Worm (Caenorhabditis elegans) whole organism, L4 larva: ENCODE measurements around the gene cpna-3.

Source experiments
- D1046.2 ChIP-seq: fragments of 200-800 bp; sonication (Bioruptor generic); IDR thresholded peaks from 2 replicates; pipeline ENCODE4 v1.3.6; 2022; ENCODE audit warnings: missing genetic modification characterization, missing compliant biosample characterization
- R02D3.7 ChIP-seq: fragments of 150-350 bp; sonication (generic microtip); optimal IDR thresholded peaks from 3 replicates; lab custom pipeline; 2014; ENCODE audit warnings: missing biosample characterization, missing genetic modification characterization
- Y48G9A.11 ChIP-seq: fragments of 200-800 bp; sonication (Bioruptor generic); IDR thresholded peaks from 2 replicates; pipeline ENCODE4 v1.3.6; 2022; ENCODE audit warnings: missing genetic modification reagents, missing genetic modification characterization, missing compliant biosample characterization
- Y75B8A.6 ChIP-seq: fragments of 200-800 bp; sonication (Bioruptor generic); IDR thresholded peaks from 2 replicates; pipeline ENCODE4 v1.3.6; 2022; ENCODE audit warnings: missing genetic modification reagents, missing genetic modification characterization, missing compliant biosample characterization
- aha-1 ChIP-seq: fragments of 150-350 bp; peaks from one replicate; lab custom pipeline; 2014; ENCODE audit warnings: missing biosample characterization, missing genetic modification characterization
- ama-1 ChIP-seq: fragments of 150-350 bp; optimal IDR thresholded peaks from 2 replicates; lab custom pipeline; 2014; ENCODE audit warnings: inconsistent platforms, mixed read lengths
- attf-4 ChIP-seq: sonication (generic microtip); optimal IDR thresholded peaks from 3 replicates; lab custom pipeline; 2017; ENCODE audit warnings: missing biosample characterization, missing genetic modification characterization
- ceh-62 ChIP-seq: sonication (generic microtip); optimal IDR thresholded peaks from 2 replicates; lab custom pipeline; 2017; ENCODE audit warnings: missing biosample characterization, missing genetic modification characterization
- ces-1 ChIP-seq: fragments of 150-350 bp; sonication (generic microtip); optimal IDR thresholded peaks from 4 replicates; lab custom pipeline; 2014; ENCODE audit warnings: missing biosample characterization, missing genetic modification reagents, missing genetic modification characterization
- ctbp-1 ChIP-seq: fragments of 200-800 bp; sonication (Bioruptor generic); IDR thresholded peaks from 2 replicates; pipeline ENCODE4 v1.3.6; 2022; ENCODE audit warnings: missing genetic modification reagents, missing genetic modification characterization, missing compliant biosample characterization
- daf-16 ChIP-seq, 3 experiments: sonication (generic microtip); optimal IDR thresholded peaks; 2 replicates each; lab custom pipeline; 2016 to 2017; ENCODE audit warnings: missing genetic modification characterization in 3 of 3, missing genetic modification reagents in 3 of 3, mild to moderate bottlenecking in 2 of 3, missing compliant biosample characterization in 2 of 3, missing biosample characterization in 1 of 3, moderate library complexity in 1 of 3
- fkh-10 ChIP-seq: fragments of 150-350 bp; optimal IDR thresholded peaks from 2 replicates; lab custom pipeline; 2014; ENCODE audit warnings: missing biosample characterization, missing genetic modification reagents, missing genetic modification characterization
- hif-1 ChIP-seq, 2 experiments: sonication (generic microtip); optimal IDR thresholded peaks; 2 replicates each; lab custom pipeline; 2016 to 2017; ENCODE audit warnings: missing compliant biosample characterization in 2 of 2, missing genetic modification characterization in 2 of 2, missing genetic modification reagents in 2 of 2, missing genotype in 2 of 2, mild to moderate bottlenecking in 1 of 2
- hlh-11 ChIP-seq: fragments of 200-800 bp; sonication (Bioruptor generic); optimal IDR thresholded peaks from 2 replicates; lab custom pipeline; 2018; ENCODE audit warnings: mild to moderate bottlenecking, missing genetic modification characterization, missing compliant biosample characterization
- hlh-30 ChIP-seq: sonication (generic microtip); optimal IDR thresholded peaks from 2 replicates; lab custom pipeline; 2017; ENCODE audit warnings: antibody characterized with exemption, mild to moderate bottlenecking, missing genetic modification characterization, missing compliant biosample characterization; ENCODE audit not compliant: insufficient read depth
- lin-1 ChIP-seq: fragments of 200-800 bp; sonication (Bioruptor generic); IDR thresholded peaks from 2 replicates; pipeline ENCODE4 v1.3.6; 2022; ENCODE audit warnings: missing genetic modification reagents, missing genetic modification characterization, missing compliant biosample characterization
- lir-3 ChIP-seq: sonication (generic microtip); optimal IDR thresholded peaks from 2 replicates; lab custom pipeline; 2016; ENCODE audit warnings: mild to moderate bottlenecking, missing genetic modification characterization, missing compliant biosample characterization
- lsy-2 ChIP-seq, 2 experiments: fragments of 150-350 bp in 1 of 2; sonication (generic microtip) in 1 of 2; optimal IDR thresholded peaks; 2 replicates each; lab custom pipeline; 2014 to 2017; ENCODE audit warnings: missing biosample characterization in 2 of 2, missing genetic modification characterization in 2 of 2
- mdl-1 ChIP-seq, 2 experiments: fragments of 150-350 bp in 1 of 2; sonication (generic microtip) in 1 of 2; optimal IDR thresholded peaks; 2 replicates each; lab custom pipeline; 2014 to 2017; ENCODE audit warnings: missing biosample characterization in 2 of 2, missing genetic modification characterization in 2 of 2
- mep-1 ChIP-seq: fragments of 150-350 bp; sonication (generic microtip); optimal IDR thresholded peaks from 3 replicates; lab custom pipeline; 2014; ENCODE audit warnings: missing biosample characterization, missing genetic modification characterization
- mxl-3 ChIP-seq: fragments of 200-800 bp; sonication (Bioruptor generic); optimal IDR thresholded peaks from 2 replicates; lab custom pipeline; 2018; ENCODE audit warnings: mild to moderate bottlenecking, missing genetic modification characterization, missing compliant biosample characterization
- nhr-76 ChIP-seq: fragments of 150-350 bp; optimal IDR thresholded peaks from 2 replicates; lab custom pipeline; 2014; ENCODE audit warnings: missing biosample characterization, missing genetic modification characterization
- set-16 ChIP-seq: fragments of 200-800 bp; sonication (Bioruptor generic); IDR thresholded peaks from 2 replicates; pipeline ENCODE4 v1.3.6; 2022; ENCODE audit warnings: missing genetic modification reagents, missing genetic modification characterization, missing compliant biosample characterization
- snpc-1.2 ChIP-seq: fragments of 200-800 bp; sonication (Bioruptor generic); IDR thresholded peaks from 2 replicates; pipeline ENCODE4 v1.3.6; 2022; ENCODE audit warnings: missing genetic modification reagents, missing genetic modification characterization, missing compliant biosample characterization
- unc-39 ChIP-seq: sonication (generic microtip); optimal IDR thresholded peaks from 2 replicates; lab custom pipeline; 2017; ENCODE audit warnings: missing biosample characterization, missing genetic modification characterization
- unc-62 ChIP-seq, 3 experiments: fragments of 150-350 bp in 1 of 3; sonication (generic microtip); optimal IDR thresholded peaks in 2 of 3; peaks in 1 of 3; 1 replicate in 1 of 3; 2 replicates in 2 of 3; lab custom pipeline; 2014 to 2017; ENCODE audit warnings: missing biosample characterization in 3 of 3, missing genetic modification characterization in 3 of 3, missing genetic modification reagents in 3 of 3, missing genotype in 1 of 3
- vab-7 ChIP-seq: fragments of 200-800 bp; sonication (Bioruptor generic); IDR thresholded peaks from 2 replicates; pipeline ENCODE4 v1.3.6; 2022; ENCODE audit warnings: missing genetic modification reagents, missing genetic modification characterization, missing compliant biosample characterization
- zag-1 ChIP-seq: fragments of 150-350 bp; optimal IDR thresholded peaks from 2 replicates; lab custom pipeline; 2014; ENCODE audit warnings: missing biosample characterization, missing genetic modification characterization
- zfp-2 ChIP-seq: sonication (generic microtip); optimal IDR thresholded peaks from 2 replicates; lab custom pipeline; 2016; ENCODE audit warnings: mild to moderate bottlenecking, missing genetic modification characterization, missing compliant biosample characterization

Gene cpna-3

DNA sequence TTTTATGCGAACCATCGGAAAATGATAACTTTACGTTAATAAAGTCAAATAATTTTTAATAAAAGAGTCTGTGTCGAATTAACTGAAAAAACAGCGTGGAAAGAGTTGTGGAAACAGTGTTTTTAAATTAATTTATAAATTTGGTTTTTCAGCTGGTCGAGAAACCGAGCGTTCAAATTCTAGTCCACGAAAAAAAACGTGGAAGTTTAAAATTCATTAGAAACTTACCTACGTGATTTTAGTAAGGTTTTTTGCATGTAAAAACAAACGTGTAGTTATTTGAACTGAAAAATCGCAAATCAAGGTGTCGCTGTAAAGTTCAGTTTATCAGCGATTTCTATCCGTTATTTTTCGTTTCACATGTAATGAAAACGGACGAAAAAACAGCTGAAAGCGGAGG, 18.2 kb upstream of the cpna-3 start, which contains the start of gene mans-4:
Gene mans-4, minus strand, starts transcription at position 101 of the 400 bp plus-strand sequence.
- TF ChIP-seq hif-1 (tag; optimal IDR thresholded peaks at IDR 0.05; lab: Kevin White, UChicago) (peak in 1 of 2 experiments; percentile 1), ceh-62 (tag; lab: Kevin White, UChicago) (no peak), nhr-76 (tag; lab: Kevin White, UChicago) (no peak)

DNA sequence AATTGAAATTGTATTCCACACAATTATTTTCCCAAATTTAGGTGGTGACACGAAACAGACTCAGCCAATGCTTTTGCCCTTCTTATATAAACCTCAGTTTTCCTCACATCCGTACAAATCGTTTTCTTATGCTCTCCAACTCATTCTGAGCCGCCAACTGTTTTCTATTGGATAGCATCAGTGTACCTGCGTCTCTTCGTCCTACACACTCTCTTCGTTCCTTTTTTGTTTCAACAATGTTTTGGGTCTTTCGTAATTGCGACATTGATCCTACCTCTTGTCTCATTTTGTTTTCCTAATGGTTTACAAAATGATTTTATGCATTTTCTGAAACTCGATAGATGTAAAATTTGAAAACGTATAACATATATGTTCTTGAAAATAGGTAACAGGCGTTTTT, 17.3 kb upstream of the cpna-3 start:
- TF ChIP-seq mdl-1 (tag; optimal IDR thresholded peaks at IDR 0.05; lab: Kevin White, UChicago): no peak
- TF ChIP-seq daf-16 (GFP tag; optimal IDR thresholded peaks at IDR 0.05; lab: Kevin White, UChicago): peak in 1 of 2 experiments; percentile 70
- TF ChIP-seq daf-16 (tag; optimal IDR thresholded peaks at IDR 0.05; lab: Kevin White, UChicago): no peak

DNA sequence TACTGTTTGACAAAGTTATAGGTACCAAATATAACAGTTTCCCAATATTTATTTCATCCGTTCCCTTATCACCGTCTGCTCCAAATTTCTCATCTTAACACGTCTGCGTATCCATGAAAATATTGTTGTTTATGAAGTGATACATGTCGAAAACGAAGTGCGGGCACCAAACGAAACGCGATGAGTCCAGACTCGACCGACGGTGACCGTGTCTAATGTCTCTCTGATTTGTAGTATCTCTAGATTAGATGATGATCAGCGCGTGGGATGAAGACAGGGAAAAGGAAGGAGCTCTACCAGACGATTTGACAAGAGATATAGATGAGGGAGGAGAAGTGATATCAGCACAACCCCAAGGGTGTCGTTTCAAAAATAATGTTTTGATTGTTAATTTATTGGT, 16.4 kb upstream of the cpna-3 start:
- TF ChIP-seq hlh-11 (peak; percentile 33), aha-1 (peak; percentile 21), unc-62 (GFP tag; optimal IDR thresholded peaks at IDR 0.05 in 1 of 2; lab: Kevin White, UChicago) (peak in 1 of 2 experiments; percentile 88), unc-62 (tag; optimal IDR thresholded peaks at IDR 0.05; lab: Kevin White, UChicago) (no peak), daf-16 (GFP tag; optimal IDR thresholded peaks at IDR 0.05; lab: Kevin White, UChicago) (peak in 1 of 2 experiments; percentile 82), daf-16 (tag; optimal IDR thresholded peaks at IDR 0.05; lab: Kevin White, UChicago) (no peak), lin-1 (GFP tag; lab: Robert Waterston, UW) (no peak)
- TF ChIP-seq, all 104 proteins: peak for 4

DNA sequence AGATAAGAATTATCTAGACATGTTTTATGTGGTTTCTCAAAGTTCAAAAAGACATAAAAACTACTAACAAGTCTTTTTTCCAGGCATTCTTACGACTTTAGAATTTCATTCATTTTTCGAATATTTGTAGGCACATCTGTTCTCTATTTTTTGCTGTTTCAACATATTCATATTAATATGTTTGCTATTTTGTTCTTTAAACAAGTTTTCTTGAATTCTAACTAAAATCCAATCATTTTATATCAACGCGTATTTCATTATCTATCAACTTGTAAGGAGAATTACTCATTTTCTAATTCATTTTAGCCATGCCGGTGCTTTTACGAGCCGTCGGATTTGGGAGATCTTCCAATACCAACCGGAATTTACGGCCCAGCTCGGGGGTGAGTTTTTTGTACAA, 14.6 kb upstream of the cpna-3 start, which contains the start of gene twk-8:
Gene twk-8, plus strand, starts transcription at position 301 of the 400 bp plus-strand sequence.
- TF ChIP-seq snpc-1.2 (GFP tag; lab: Robert Waterston, UW): no peak
- TF ChIP-seq ama-1 (lab: Kevin White, UChicago): no peak
- no peak for TF ChIP-seq ces-1 (GFP tag; lab: Kevin White, UChicago)
- TF ChIP-seq D1046.2 (GFP tag; lab: Robert Waterston, UW): no peak
- no peak for TF ChIP-seq Y75B8A.6
- no peak for TF ChIP-seq mxl-3 (GFP tag; lab: Kevin White, UChicago)
- TF ChIP-seq lin-1 (GFP tag; lab: Robert Waterston, UW): no peak
- no peak for TF ChIP-seq Y48G9A.11 (GFP tag; lab: Robert Waterston, UW)
- no peak for TF ChIP-seq R02D3.7 (tag; lab: Kevin White, UChicago)
- TF ChIP-seq zfp-2 (tag; lab: Kevin White, UChicago): no peak
- TF ChIP-seq ceh-62 (tag; lab: Kevin White, UChicago): no peak
- TF ChIP-seq unc-39 (tag; lab: Kevin White, UChicago): no peak
- TF ChIP-seq zag-1: no peak
- TF ChIP-seq, all 104 proteins: peak for 0

DNA sequence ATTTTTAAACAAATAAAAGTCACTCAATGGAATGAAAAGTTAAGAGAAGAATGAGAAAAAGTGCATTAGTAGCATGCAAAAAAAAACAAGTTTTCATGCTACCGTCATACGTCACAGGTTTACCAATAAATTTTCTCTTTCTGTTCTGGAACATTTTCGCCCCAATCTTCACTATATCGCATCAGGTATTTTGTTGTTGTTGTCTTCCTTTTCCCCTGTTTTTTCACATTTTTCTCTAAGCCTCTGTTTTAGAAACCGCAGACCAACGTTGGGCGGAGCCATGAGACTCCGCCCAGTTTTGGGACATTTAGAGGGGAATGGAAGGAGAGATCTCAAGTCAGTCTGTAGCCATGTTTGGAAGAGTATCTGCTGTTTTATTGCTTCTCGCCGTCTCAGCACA, 8.3 kb upstream of the cpna-3 start, which contains the start of gene msa-1:
Gene msa-1, plus strand, starts transcription at position 301 of the 400 bp plus-strand sequence.
- TF ChIP-seq lir-3 (no peak), ces-1 (GFP tag; lab: Kevin White, UChicago) (no peak), vab-7 (GFP tag; lab: Robert Waterston, UW) (no peak), Y75B8A.6 (no peak)

DNA sequence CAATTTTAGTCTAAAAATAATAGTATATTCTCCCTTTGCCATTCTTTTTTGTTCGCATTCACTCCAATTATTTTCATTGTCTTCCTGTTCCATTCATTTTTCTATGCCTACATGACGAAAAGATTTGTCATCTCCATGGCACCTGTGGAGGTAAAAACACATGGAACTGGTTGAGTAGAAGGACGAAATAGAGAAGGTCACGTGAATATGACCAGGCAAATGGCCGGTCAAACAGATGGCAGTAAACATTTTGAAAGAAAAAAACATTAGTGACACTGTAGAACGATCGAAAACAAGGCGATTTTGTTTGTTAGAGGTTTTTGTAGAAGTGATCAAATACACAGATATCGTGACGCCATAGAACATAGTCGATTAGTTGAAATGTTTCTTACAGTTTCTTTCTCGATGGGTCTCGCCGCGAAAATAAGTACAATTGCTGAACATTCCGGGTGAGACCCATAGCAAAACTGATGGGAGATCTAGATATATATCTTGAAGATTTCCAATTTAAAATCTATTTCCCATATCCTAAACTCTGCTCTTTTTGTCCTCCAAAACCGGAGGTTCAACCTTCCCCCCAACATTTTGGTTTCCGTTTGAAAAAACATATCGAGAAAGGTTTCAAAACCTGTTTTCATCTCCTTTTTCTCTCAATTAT, 6.0 kb upstream of the cpna-3 start:
- TF ChIP-seq hlh-30 (tag; lab: Kevin White, UChicago) (peak; percentile 60), attf-4 (tag; lab: Kevin White, UChicago) (no peak), unc-62 (GFP tag; optimal IDR thresholded peaks at IDR 0.05 in 1 of 2; lab: Kevin White, UChicago) (peak in 1 of 2 experiments; percentile 32), unc-62 (tag; optimal IDR thresholded peaks at IDR 0.05; lab: Kevin White, UChicago) (no peak)

DNA sequence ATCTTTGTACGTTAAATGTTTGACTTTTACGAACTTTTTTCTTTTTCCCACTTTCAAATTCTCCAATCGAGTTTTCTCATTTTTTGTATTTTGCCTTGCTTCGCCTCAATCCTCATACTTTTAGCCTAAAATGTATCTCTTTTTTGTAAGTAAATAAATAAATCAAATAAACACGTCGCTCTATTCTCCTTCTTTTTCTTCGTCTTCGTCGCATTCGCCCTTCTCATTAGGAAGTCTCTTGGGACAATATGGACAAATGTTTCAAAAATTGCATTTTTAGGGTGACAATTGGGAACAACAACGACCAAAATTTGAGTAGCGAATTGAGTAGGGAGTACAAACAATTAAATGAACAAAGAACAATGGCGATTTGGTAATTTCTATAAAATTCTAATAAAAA, 4.6 kb upstream of the cpna-3 start:
- TF ChIP-seq aha-1 (peak; percentile 66), mep-1 (tag; lab: Kevin White, UChicago) (peak; percentile 11), unc-62 (GFP tag; optimal IDR thresholded peaks at IDR 0.05 in 1 of 2; lab: Kevin White, UChicago) (no peak), unc-62 (tag; optimal IDR thresholded peaks at IDR 0.05; lab: Kevin White, UChicago) (no peak), fkh-10 (GFP tag; lab: Kevin White, UChicago) (peak; percentile 72), set-16 (GFP tag; lab: Robert Waterston, UW) (no peak), ces-1 (GFP tag; lab: Kevin White, UChicago) (peak; percentile 93), lsy-2 (tag; optimal IDR thresholded peaks at IDR 0.05; lab: Kevin White, UChicago) (peak in 1 of 2 experiments; percentile 12), ctbp-1 (GFP tag; lab: Robert Waterston, UW) (peak; percentile 67; the same call in 1 of the 2 replicates)
